Worm (Caenorhabditis elegans): ENCODE measurements around the gene F33H12.7.
"Not testable (repeated sequence)": the region's sequence is repeated elsewhere in the genome, so short reads cannot be mapped to it uniquely, and the experiment has no call there.

Gene F33H12.7

ce11 chrII:2605319-2605718 is 18.6 kb upstream of the F33H12.7 start, which contains the start of gene sri-77:
TSS of gene sri-77 (minus strand) at chrII:2605419.
- no peak for TF ChIP-seq dao-5 (tag; optimal IDR thresholded peaks at IDR 0.05)
- TF ChIP-seq him-1 (tag; optimal IDR thresholded peaks at IDR 0.05), result no peak
- no peak for TF ChIP-seq W03F9.2 (tag; optimal IDR thresholded peaks at IDR 0.05)

ce11 chrII:2600931-2601330 is 14.2 kb upstream of the F33H12.7 start:
- TF ChIP-seq him-1 (tag; optimal IDR thresholded peaks at IDR 0.05) (no peak), dao-5 (tag; optimal IDR thresholded peaks at IDR 0.05) (no peak), W03F9.2 (tag; optimal IDR thresholded peaks at IDR 0.05) (no peak)

- not testable (repeated sequence) for TF ChIP-seq W03F9.2, dao-5, him-1 (tag; optimal IDR thresholded peaks at IDR 0.05)
These were observed 13.5 kb upstream of the F33H12.7 start, which contains the start of gene F33H12.1 for ce11 chrII:2600176-2600575. TSS of gene F33H12.1 (plus strand) at chrII:2600476.

ce11 chrII:2585493-2585892 is 1.2 kb downstream of the F33H12.7 start, which contains the start of gene sri-36:
TSS of gene sri-36 (minus strand) at chrII:2585593.
- TF ChIP-seq him-1 (tag; optimal IDR thresholded peaks at IDR 0.05), result no peak
- TF ChIP-seq dao-5 (tag; optimal IDR thresholded peaks at IDR 0.05), result no peak
- TF ChIP-seq W03F9.2 (tag; optimal IDR thresholded peaks at IDR 0.05), result no peak

ce11 chrII:2583044-2583443 is 3.7 kb downstream of the F33H12.7 start, which contains the start of gene sri-74:
TSS of gene sri-74 (minus strand) at chrII:2583144.
- no peak for TF ChIP-seq dao-5 (tag; optimal IDR thresholded peaks at IDR 0.05)
- TF ChIP-seq W03F9.2 (tag; optimal IDR thresholded peaks at IDR 0.05), result no peak
- no peak for TF ChIP-seq him-1 (tag; optimal IDR thresholded peaks at IDR 0.05)

ce11 chrII:2578216-2578615 is 8.5 kb downstream of the F33H12.7 start:
- no peak for TF ChIP-seq dao-5 (tag; optimal IDR thresholded peaks at IDR 0.05)
- TF ChIP-seq W03F9.2 (tag; optimal IDR thresholded peaks at IDR 0.05), result no peak
- no peak for TF ChIP-seq him-1 (tag; optimal IDR thresholded peaks at IDR 0.05)

ce11 chrII:2564899-2565298 is 21.8 kb downstream of the F33H12.7 start, which contains the start of gene usp-39:
TSS of gene usp-39 (plus strand) at chrII:2565275.
- TF ChIP-seq him-1 (tag; optimal IDR thresholded peaks at IDR 0.05) (peak; percentile 52), dao-5 (tag; optimal IDR thresholded peaks at IDR 0.05) (no peak), W03F9.2 (tag; optimal IDR thresholded peaks at IDR 0.05) (peak; percentile 86)

ce11 chrII:2563973-2564372 is 22.7 kb downstream of the F33H12.7 start, which contains the start of gene nep-18:
TSS of gene nep-18 (minus strand) at chrII:2564073.
- no peak for TF ChIP-seq dao-5 (tag; optimal IDR thresholded peaks at IDR 0.05)
- no peak for TF ChIP-seq him-1 (tag; optimal IDR thresholded peaks at IDR 0.05)
- TF ChIP-seq W03F9.2 (tag; optimal IDR thresholded peaks at IDR 0.05), result no peak

ce11 chrII:2553662-2554061 is 33.0 kb downstream of the F33H12.7 start, which contains the start of gene K02F6.1:
TSS of gene K02F6.1 (plus strand) at chrII:2553962.
- not testable (repeated sequence) for TF ChIP-seq W03F9.2, him-1, dao-5 (tag; optimal IDR thresholded peaks at IDR 0.05)

ce11 chrII:2553030-2553429 is 33.7 kb downstream of the F33H12.7 start:
- TF ChIP-seq W03F9.2 (tag; optimal IDR thresholded peaks at IDR 0.05) (no peak), him-1 (tag; optimal IDR thresholded peaks at IDR 0.05) (no peak), dao-5 (tag; optimal IDR thresholded peaks at IDR 0.05) (no peak)

ce11 chrII:2545925-2546324 is 40.8 kb downstream of the F33H12.7 start, which contains the start of gene K02F6.3:
TSS of gene K02F6.3 (plus strand) at chrII:2546225.
- TF ChIP-seq dao-5 (tag; optimal IDR thresholded peaks at IDR 0.05) (no peak), W03F9.2 (tag; optimal IDR thresholded peaks at IDR 0.05) (no peak), him-1 (tag; optimal IDR thresholded peaks at IDR 0.05) (no peak)

- TF ChIP-seq him-1 (tag; optimal IDR thresholded peaks at IDR 0.05) (no peak), dao-5 (tag; optimal IDR thresholded peaks at IDR 0.05) (no peak), W03F9.2 (tag; optimal IDR thresholded peaks at IDR 0.05) (no peak)
These were observed 48.5 kb downstream of the F33H12.7 start, which contains the start of gene K02F6.4 for ce11 chrII:2538194-2538593. TSS of gene K02F6.4 (plus strand) at chrII:2538494.

ce11 chrII:2537754-2538153 is 49.0 kb downstream of the F33H12.7 start, which contains the start of gene K02F6.7:
TSS of gene K02F6.7 (minus strand) at chrII:2537854.
- TF ChIP-seq him-1 (tag; optimal IDR thresholded peaks at IDR 0.05) (no peak), W03F9.2 (tag; optimal IDR thresholded peaks at IDR 0.05) (no peak), dao-5 (tag; optimal IDR thresholded peaks at IDR 0.05) (no peak)
